Worm (Caenorhabditis elegans) whole organism, L2 larva: ENCODE results near the gene ZK154.6.

Source experiments
- C34F6.9 ChIP-seq: fragments of 150-350 bp; optimal IDR thresholded peaks from 2 replicates; lab custom pipeline; 2014; ENCODE audit warnings: missing biosample characterization, missing genetic modification characterization
- F13H6.1 ChIP-seq: sonication (generic microtip); optimal IDR thresholded peaks from 2 replicates; lab custom pipeline; 2016; ENCODE audit warnings: missing genetic modification characterization, missing compliant biosample characterization
- R02D3.7 ChIP-seq: fragments of 150-350 bp; optimal IDR thresholded peaks from 2 replicates; lab custom pipeline; 2014; ENCODE audit warnings: missing biosample characterization, missing genetic modification characterization
- Y55F3AM.14 ChIP-seq: fragments of 200-800 bp; sonication (Bioruptor generic); optimal IDR thresholded peaks from 2 replicates; lab custom pipeline; 2018; ENCODE audit warnings: mild to moderate bottlenecking, missing genetic modification characterization, missing compliant biosample characterization
- ZK546.5 ChIP-seq: sonication (generic microtip); optimal IDR thresholded peaks from 2 replicates; lab custom pipeline; 2017; ENCODE audit warnings: missing biosample characterization, missing genetic modification characterization
- alr-1 ChIP-seq: fragments of 150-350 bp; optimal IDR thresholded peaks from 2 replicates; lab custom pipeline; 2014; ENCODE audit warnings: missing biosample characterization, missing genetic modification characterization
- aly-2 ChIP-seq: fragments of 150-350 bp; optimal IDR thresholded peaks from 2 replicates; lab custom pipeline; 2014; ENCODE audit warnings: missing biosample characterization, missing genetic modification characterization
- ama-1 ChIP-seq: fragments of 150-350 bp; optimal IDR thresholded peaks from 2 replicates; lab custom pipeline; 2018; ENCODE audit warnings: inconsistent platforms
- blmp-1 ChIP-seq: sonication (generic microtip); optimal IDR thresholded peaks from 2 replicates; lab custom pipeline; 2017; ENCODE audit warnings: missing genetic modification characterization, mild to moderate bottlenecking, missing compliant biosample characterization, antibody characterized with exemption, moderate library complexity; ENCODE audit not compliant: insufficient read depth
- ceh-16 ChIP-seq: fragments of 150-350 bp; optimal IDR thresholded peaks from 2 replicates; lab custom pipeline; 2014; ENCODE audit warnings: missing biosample characterization, missing genetic modification characterization
- ceh-82 ChIP-seq: fragments of 150-350 bp; optimal IDR thresholded peaks from 2 replicates; lab custom pipeline; 2014; ENCODE audit warnings: missing biosample characterization, missing genetic modification characterization
- crh-2 ChIP-seq: sonication (generic microtip); optimal IDR thresholded peaks from 2 replicates; lab custom pipeline; 2017; ENCODE audit warnings: missing biosample characterization, missing genetic modification characterization
- dmd-4 ChIP-seq: sonication (generic microtip); optimal IDR thresholded peaks from 2 replicates; lab custom pipeline; 2017; ENCODE audit warnings: missing biosample characterization, missing genetic modification characterization
- egl-27 ChIP-seq: sonication (generic microtip); optimal IDR thresholded peaks from 3 replicates; lab custom pipeline; 2017; ENCODE audit warnings: missing biosample characterization, missing genetic modification reagents, missing genetic modification characterization
- elt-1 ChIP-seq: fragments of 150-350 bp; optimal IDR thresholded peaks from 2 replicates; lab custom pipeline; 2014; ENCODE audit warnings: missing biosample characterization, missing genetic modification characterization
- elt-3 ChIP-seq: sonication (generic microtip); optimal IDR thresholded peaks from 2 replicates; lab custom pipeline; 2017; ENCODE audit warnings: missing biosample characterization, missing genetic modification characterization
- fos-1 ChIP-seq: fragments of 150-350 bp; optimal IDR thresholded peaks from 2 replicates; lab custom pipeline; 2014; ENCODE audit warnings: missing biosample characterization, missing genetic modification characterization
- gmeb-1 ChIP-seq: fragments of 150-350 bp; optimal IDR thresholded peaks from 2 replicates; lab custom pipeline; 2014; ENCODE audit warnings: missing biosample characterization, missing genetic modification characterization
- lin-11 ChIP-seq: fragments of 150-350 bp; sonication (generic microtip); optimal IDR thresholded peaks from 2 replicates; lab custom pipeline; 2014; ENCODE audit warnings: missing biosample characterization, missing genetic modification characterization, inconsistent platforms, mixed read lengths
- lin-13 ChIP-seq: fragments of 150-350 bp; optimal IDR thresholded peaks from 2 replicates; lab custom pipeline; 2014; ENCODE audit warnings: missing biosample characterization, missing genetic modification reagents, missing genetic modification characterization
- lin-39 ChIP-seq: fragments of 150-350 bp; optimal IDR thresholded peaks from 2 replicates; lab custom pipeline; 2014; ENCODE audit warnings: missing biosample characterization, missing genetic modification reagents, missing genetic modification characterization
- lsy-2 ChIP-seq, 2 experiments: fragments of 150-350 bp in 1 of 2; sonication (generic microtip) in 1 of 2; optimal IDR thresholded peaks; 2 replicates each; lab custom pipeline; 2014 to 2017; ENCODE audit warnings: missing biosample characterization in 2 of 2, missing genetic modification characterization in 2 of 2
- mab-5 ChIP-seq: fragments of 150-350 bp; optimal IDR thresholded peaks from 2 replicates; lab custom pipeline; 2014; ENCODE audit warnings: missing biosample characterization, missing genetic modification characterization
- mbf-1 ChIP-seq: sonication (generic microtip); optimal IDR thresholded peaks from 2 replicates; lab custom pipeline; 2017; ENCODE audit warnings: missing biosample characterization, missing genetic modification characterization
- mdl-1 ChIP-seq, 2 experiments: fragments of 150-350 bp in 1 of 2; sonication (generic microtip) in 1 of 2; optimal IDR thresholded peaks; 2 replicates each; lab custom pipeline; 2017; ENCODE audit warnings: missing biosample characterization in 2 of 2, missing genetic modification characterization in 2 of 2
- nhr-11 ChIP-seq: fragments of 150-350 bp; optimal IDR thresholded peaks from 2 replicates; lab custom pipeline; 2014; ENCODE audit warnings: missing biosample characterization, missing genetic modification characterization
- nhr-12 ChIP-seq: fragments of 150-350 bp; optimal IDR thresholded peaks from 2 replicates; lab custom pipeline; 2014; ENCODE audit warnings: missing biosample characterization, missing genetic modification characterization
- nhr-129 ChIP-seq: fragments of 150-350 bp; optimal IDR thresholded peaks from 2 replicates; lab custom pipeline; 2014; ENCODE audit warnings: missing biosample characterization, missing genetic modification characterization
- nhr-21 ChIP-seq: fragments of 150-350 bp; optimal IDR thresholded peaks from 2 replicates; lab custom pipeline; 2014; ENCODE audit warnings: missing biosample characterization, missing genetic modification characterization
- nhr-23 ChIP-seq: fragments of 150-350 bp; optimal IDR thresholded peaks from 2 replicates; lab custom pipeline; 2014; ENCODE audit warnings: missing biosample characterization, missing genetic modification reagents, missing genetic modification characterization
- nhr-237 ChIP-seq: fragments of 150-350 bp; optimal IDR thresholded peaks from 2 replicates; lab custom pipeline; 2014; ENCODE audit warnings: missing biosample characterization, missing genetic modification characterization
- nhr-25 ChIP-seq: fragments of 150-350 bp; sonication (generic microtip); optimal IDR thresholded peaks from 3 replicates; lab custom pipeline; 2014; ENCODE audit warnings: missing biosample characterization, missing genetic modification characterization
- nhr-6 ChIP-seq: fragments of 150-350 bp; optimal IDR thresholded peaks from 2 replicates; lab custom pipeline; 2014; ENCODE audit warnings: missing biosample characterization, missing genetic modification characterization
- peb-1 ChIP-seq: fragments of 150-350 bp; optimal IDR thresholded peaks from 2 replicates; lab custom pipeline; 2014; ENCODE audit warnings: missing biosample characterization, missing genetic modification characterization
- sem-4 ChIP-seq: fragments of 150-350 bp; optimal IDR thresholded peaks from 2 replicates; lab custom pipeline; 2014; ENCODE audit warnings: missing biosample characterization, missing genetic modification reagents, missing genetic modification characterization
- skn-1 ChIP-seq: sonication (generic microtip); optimal IDR thresholded peaks from 2 replicates; lab custom pipeline; 2017; ENCODE audit warnings: missing biosample characterization, missing genetic modification characterization
- sma-3 ChIP-seq: sonication (generic microtip); optimal IDR thresholded peaks from 2 replicates; lab custom pipeline; 2016; ENCODE audit warnings: missing genetic modification reagents, missing genetic modification characterization, missing compliant biosample characterization
- sma-9 ChIP-seq, 2 experiments: fragments of 150-350 bp in 1 of 2; sonication (generic microtip) in 1 of 2; optimal IDR thresholded peaks; 2 replicates each; lab custom pipeline; 2014 to 2016; ENCODE audit warnings: missing genetic modification characterization in 2 of 2, mild to moderate bottlenecking in 1 of 2, missing biosample characterization in 1 of 2, missing compliant biosample characterization in 1 of 2, missing genetic modification reagents in 1 of 2, moderate library complexity in 1 of 2
- snpc-4 ChIP-seq: fragments of 150-350 bp; optimal IDR thresholded peaks from 2 replicates; lab custom pipeline; 2014; ENCODE audit warnings: missing biosample characterization, missing genetic modification characterization
- unc-55 ChIP-seq: fragments of 150-350 bp; sonication (generic microtip); optimal IDR thresholded peaks from 3 replicates; lab custom pipeline; 2014; ENCODE audit warnings: missing biosample characterization, missing genetic modification reagents, missing genetic modification characterization
- unc-62 ChIP-seq: fragments of 150-350 bp; optimal IDR thresholded peaks from 2 replicates; lab custom pipeline; 2014; ENCODE audit warnings: missing biosample characterization, missing genetic modification reagents, missing genetic modification characterization
- zag-1 ChIP-seq: fragments of 150-350 bp; optimal IDR thresholded peaks from 2 replicates; lab custom pipeline; 2014; ENCODE audit warnings: missing biosample characterization, missing genetic modification characterization
- ztf-1 ChIP-seq: fragments of 200-800 bp; sonication (Bioruptor generic); conservative IDR thresholded peaks from 2 replicates; pipeline ENCODE4 v1.3.6; 2022; ENCODE audit warnings: missing genetic modification characterization, missing compliant biosample characterization
- ztf-11 ChIP-seq: sonication (generic microtip); optimal IDR thresholded peaks from 2 replicates; lab custom pipeline; 2017; ENCODE audit warnings: missing biosample characterization, missing genetic modification characterization
- ztf-4 ChIP-seq: fragments of 150-350 bp; optimal IDR thresholded peaks from 2 replicates; lab custom pipeline; 2014; ENCODE audit warnings: missing biosample characterization, missing genetic modification characterization

Gene ZK154.6

ce11 chrX:7798248-7799020, 5.1 kb upstream of the ZK154.6 start, which contains the start of gene adm-4 (continued):
- TF ChIP-seq unc-55 (GFP tag; lab: Kevin White, UChicago) (no peak), sem-4 (tag; lab: Kevin White, UChicago) (no peak), mab-5 (no peak), ama-1 (lab: Kevin White, UChicago) (no peak), mdl-1 (tag; optimal IDR thresholded peaks at IDR 0.05; lab: Kevin White, UChicago) (no peak), sma-3 (GFP tag; lab: Kevin White, UChicago) (peak; percentile 50), ztf-4 (tag; lab: Kevin White, UChicago) (no peak), gmeb-1 (tag; lab: Kevin White, UChicago) (no peak), F13H6.1 (tag; lab: Kevin White, UChicago) (peak; percentile 53)

ce11 chrX:7794306-7794743, 962 bp upstream of the ZK154.6 start:
- TF ChIP-seq nhr-11 (tag; lab: Kevin White, UChicago) (peak; percentile 18), nhr-25 (tag; lab: Kevin White, UChicago) (peak; percentile 32), lsy-2 (tag; optimal IDR thresholded peaks at IDR 0.05; lab: Kevin White, UChicago) (peak in 1 of 2 experiments; percentile 47), elt-3 (no peak), blmp-1 (tag; lab: Kevin White, UChicago) (peak; percentile 44), egl-27 (tag; lab: Kevin White, UChicago) (no peak), sma-9 (GFP tag; optimal IDR thresholded peaks at IDR 0.05; lab: Kevin White, UChicago) (peak; percentile 57), sma-9 (tag; optimal IDR thresholded peaks at IDR 0.05; lab: Kevin White, UChicago) (no peak), unc-55 (GFP tag; lab: Kevin White, UChicago) (peak; percentile 6), sma-3 (GFP tag; lab: Kevin White, UChicago) (peak; percentile 59), peb-1 (no peak), crh-2 (peak; percentile 32), nhr-21 (tag; lab: Kevin White, UChicago) (peak; percentile 63), lin-13 (GFP tag; lab: Kevin White, UChicago) (peak; percentile 4), nhr-129 (tag; lab: Kevin White, UChicago) (peak; percentile 35), snpc-4 (tag; lab: Kevin White, UChicago) (no peak), fos-1 (peak; percentile 12)

ce11 chrX:7791802-7792201, 1.6 kb downstream of the ZK154.6 start:
- TF ChIP-seq alr-1 (tag; lab: Kevin White, UChicago) (no peak), ceh-82 (no peak), R02D3.7 (tag; lab: Kevin White, UChicago) (no peak), unc-55 (GFP tag; lab: Kevin White, UChicago) (peak; percentile 70), blmp-1 (tag; lab: Kevin White, UChicago) (no peak), mab-5 (no peak), Y55F3AM.14 (no peak), sma-9 (GFP tag; optimal IDR thresholded peaks at IDR 0.05; lab: Kevin White, UChicago) (peak; percentile 77), sma-9 (tag; optimal IDR thresholded peaks at IDR 0.05; lab: Kevin White, UChicago) (no peak), nhr-12 (tag; lab: Kevin White, UChicago) (no peak), dmd-4 (no peak), nhr-129 (tag; lab: Kevin White, UChicago) (peak; percentile 49), lin-39 (tag; lab: Kevin White, UChicago) (no peak), peb-1 (no peak), ceh-16 (tag; lab: Kevin White, UChicago) (no peak), fos-1 (peak; percentile 79), snpc-4 (tag; lab: Kevin White, UChicago) (no peak), ama-1 (lab: Kevin White, UChicago) (no peak), nhr-237 (no peak), crh-2 (peak; percentile 30), sma-3 (GFP tag; lab: Kevin White, UChicago) (no peak), sem-4 (tag; lab: Kevin White, UChicago) (peak; percentile 28), lsy-2 (tag; optimal IDR thresholded peaks at IDR 0.05; lab: Kevin White, UChicago) (peak in 1 of 2 experiments; percentile 71), zag-1 (tag; lab: Kevin White, UChicago) (peak; percentile 53), unc-62 (no peak), lin-11 (peak; percentile 69), elt-3 (no peak), gmeb-1 (tag; lab: Kevin White, UChicago) (no peak), skn-1 (tag; lab: Kevin White, UChicago) (no peak), lin-13 (GFP tag; lab: Kevin White, UChicago) (peak; percentile 19), aly-2 (tag; lab: Kevin White, UChicago) (no peak), C34F6.9 (tag; lab: Kevin White, UChicago) (peak; percentile 72), mbf-1 (tag; lab: Kevin White, UChicago) (no peak), nhr-23 (no peak), F13H6.1 (tag; lab: Kevin White, UChicago) (peak; percentile 16), ZK546.5 (tag; lab: Kevin White, UChicago) (no peak), elt-1 (no peak), egl-27 (tag; lab: Kevin White, UChicago) (no peak), ztf-11 (no peak), nhr-6 (tag; lab: Kevin White, UChicago) (peak; percentile 9), ztf-1 (GFP tag; lab: Robert Waterston, UW) (no peak)
